Worm (Caenorhabditis elegans) whole organism, L4/young adult: ENCODE measurements around the gene zak-1.

Experiments used
- W03F9.2 ChIP-seq: fragments of 150-350 bp; optimal IDR thresholded peaks from 2 replicates; lab custom pipeline; 2014; ENCODE audit warnings: missing biosample characterization, missing genetic modification characterization
- him-1 ChIP-seq: sonication (generic microtip); optimal IDR thresholded peaks from 2 replicates; lab custom pipeline; 2016; ENCODE audit warnings: missing genotype, missing genetic modification reagents, missing genetic modification characterization, missing compliant biosample characterization

DNA sequence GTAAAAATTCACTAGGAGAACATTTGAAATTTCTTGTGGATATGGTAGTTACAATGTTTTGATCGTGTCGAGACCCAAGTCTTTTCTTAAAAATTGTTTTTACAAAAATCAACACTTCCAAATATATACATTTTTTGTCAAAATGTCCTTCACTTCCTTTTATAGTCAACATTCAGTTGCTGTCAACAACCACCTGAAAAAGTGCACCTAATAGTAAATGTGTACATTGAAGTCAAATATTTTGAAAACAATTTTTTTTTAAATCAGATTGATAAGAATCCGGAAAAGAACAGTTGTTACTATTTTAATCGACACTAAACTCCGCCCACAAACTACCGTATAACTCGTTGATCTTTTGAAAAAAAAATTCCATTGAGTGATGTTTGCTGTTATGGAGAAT lies 39.1 kb upstream of the zak-1 start:
- TF ChIP-seq W03F9.2 (tag; lab: Kevin White, UChicago) (no peak), him-1 (tag; lab: Kevin White, UChicago) (no peak)
